Worm (Caenorhabditis elegans): ENCODE results near the gene etc-1.

- TF ChIP-seq ama-1 (optimal IDR thresholded peaks at IDR 0.05): no peak
- no peak for TF ChIP-seq fkh-10 (GFP tag; optimal IDR thresholded peaks at IDR 0.05)
- TF ChIP-seq skn-1 (tag; optimal IDR thresholded peaks at IDR 0.05): no peak
Measured at ce11 chrII:8616155-8616554, 48.5 kb upstream of the etc-1 start.

Data from whole organism, L3 larva.